Fruit fly (Drosophila melanogaster) whole organism, embryonic: Measurements from ENCODE around the gene UQCR-6.4L.

Experiments used
- Asciz ChIP-seq: fragments of 200-800 bp; sonication (Bioruptor generic); optimal IDR thresholded peaks from 2 replicates; lab custom pipeline; 2017; ENCODE audit warnings: missing biosample characterization, mild to moderate bottlenecking, missing genetic modification characterization, missing genetic modification reagents
- CG13424 ChIP-seq: fragments of 200-800 bp; sonication (Bioruptor generic); optimal IDR thresholded peaks from 2 replicates; lab custom pipeline; 2019; ENCODE audit warnings: missing biosample characterization, mild to moderate bottlenecking, missing genetic modification characterization, moderate library complexity
- CG14710 ChIP-seq: fragments of 200-800 bp; sonication (Bioruptor generic); optimal IDR thresholded peaks from 3 replicates; lab custom pipeline; 2019; ENCODE audit warnings: missing biosample characterization, mild to moderate bottlenecking, missing genetic modification characterization, moderate library complexity
- CG1529 ChIP-seq: fragments of 200-800 bp; sonication (Bioruptor generic); optimal IDR thresholded peaks from 3 replicates; lab custom pipeline; 2018; ENCODE audit warnings: missing biosample characterization, missing genetic modification characterization
- CG15514 ChIP-seq: fragments of 200-800 bp; sonication (Bioruptor generic); optimal IDR thresholded peaks from 3 replicates; lab custom pipeline; 2017; ENCODE audit warnings: missing biosample characterization, missing genetic modification characterization, mild to moderate bottlenecking, moderate library complexity, missing genetic modification reagents
- CG17385 ChIP-seq: fragments of 200-800 bp; sonication (Bioruptor generic); optimal IDR thresholded peaks from 3 replicates; lab custom pipeline; 2018; ENCODE audit warnings: missing biosample characterization, mild to moderate bottlenecking, missing genetic modification characterization
- CG18262 ChIP-seq: fragments of 200-800 bp; optimal IDR thresholded peaks from 3 replicates; lab custom pipeline; 2019; ENCODE audit warnings: missing biosample characterization, mild to moderate bottlenecking, missing genetic modification characterization, moderate library complexity
- CG18764 ChIP-seq: fragments of 200-800 bp; sonication (Bioruptor generic); optimal IDR thresholded peaks from 3 replicates; lab custom pipeline; 2016; ENCODE audit warnings: missing biosample characterization, missing genetic modification characterization
- CG2678 ChIP-seq: fragments of 200-800 bp; sonication (Bioruptor generic); optimal IDR thresholded peaks from 3 replicates; lab custom pipeline; 2019; ENCODE audit warnings: missing biosample characterization, mild to moderate bottlenecking, missing genetic modification characterization, moderate library complexity
- CG2712 ChIP-seq: fragments of 200-800 bp; optimal IDR thresholded peaks from 3 replicates; lab custom pipeline; 2019; ENCODE audit warnings: missing biosample characterization, mild to moderate bottlenecking, missing genetic modification characterization, moderate library complexity
- CG30403 ChIP-seq: fragments of 200-800 bp; sonication (Bioruptor generic); optimal IDR thresholded peaks from 3 replicates; lab custom pipeline; 2016; ENCODE audit warnings: missing biosample characterization, missing genetic modification characterization
- CG4282 ChIP-seq: fragments of 200-800 bp; sonication (Bioruptor generic); optimal IDR thresholded peaks from 2 replicates; lab custom pipeline; 2016; ENCODE audit warnings: missing biosample characterization, missing genetic modification characterization
- CG5180 ChIP-seq: fragments of 200-800 bp; sonication (Bioruptor generic); optimal IDR thresholded peaks from 3 replicates; lab custom pipeline; 2017; ENCODE audit warnings: missing biosample characterization, missing genetic modification characterization, mild to moderate bottlenecking, moderate library complexity, missing genetic modification reagents
- CG7271 ChIP-seq: fragments of 200-800 bp; sonication (Bioruptor generic); optimal IDR thresholded peaks from 2 replicates; lab custom pipeline; 2018; ENCODE audit warnings: missing biosample characterization, mild to moderate bottlenecking, missing genetic modification characterization, moderate library complexity
- CG7357 ChIP-seq: fragments of 200-800 bp; sonication (Bioruptor generic); IDR thresholded peaks from 3 replicates; pipeline ENCODE4 v1.3.6; 2022; ENCODE audit warnings: missing biosample characterization, missing genetic modification characterization
- CG8924 ChIP-seq: fragments of 200-800 bp; optimal IDR thresholded peaks from 3 replicates; lab custom pipeline; 2019; ENCODE audit warnings: missing biosample characterization, mild to moderate bottlenecking, missing genetic modification characterization, moderate library complexity
- CG8944 ChIP-seq: fragments of 200-800 bp; sonication (Bioruptor generic); optimal IDR thresholded peaks from 3 replicates; lab custom pipeline; 2016; ENCODE audit warnings: missing biosample characterization, missing genetic modification characterization
- Drgx ChIP-seq: fragments of 200-800 bp; sonication (Bioruptor generic); IDR thresholded peaks from 2 replicates; pipeline ENCODE4 v1.3.6; 2022; ENCODE audit warnings: missing biosample characterization, missing genetic modification characterization
- Gsc ChIP-seq: fragments of 200-800 bp; sonication (Bioruptor generic); IDR thresholded peaks from 2 replicates; pipeline ENCODE4 v1.3.6; 2022; ENCODE audit warnings: missing biosample characterization, missing genetic modification characterization
- H15 ChIP-seq: fragments of 200-800 bp; sonication (Bioruptor generic); IDR thresholded peaks from 3 replicates; pipeline ENCODE4 v1.3.6; 2022; ENCODE audit warnings: missing biosample characterization, missing genetic modification characterization
- Hand ChIP-seq: fragments of 200-800 bp; sonication (Bioruptor generic); optimal IDR thresholded peaks from 2 replicates; lab custom pipeline; 2017; ENCODE audit warnings: mild to moderate bottlenecking, missing biosample characterization, missing genetic modification reagents, missing genetic modification characterization
- Hmx ChIP-seq: fragments of 200-800 bp; sonication (Bioruptor generic); optimal IDR thresholded peaks from 2 replicates; lab custom pipeline; 2016; ENCODE audit warnings: missing biosample characterization, missing genetic modification characterization
- Hr3 ChIP-seq: fragments of 200-800 bp; sonication (Bioruptor generic); optimal IDR thresholded peaks from 3 replicates; lab custom pipeline; 2016; ENCODE audit warnings: missing biosample characterization, missing genetic modification characterization
- Hsf ChIP-seq: fragments of 200-800 bp; sonication (Bioruptor generic); optimal IDR thresholded peaks from 3 replicates; lab custom pipeline; 2016; ENCODE audit warnings: missing biosample characterization, missing genetic modification characterization
- Mad ChIP-seq: fragments of 200-800 bp; sonication (Bioruptor generic); optimal IDR thresholded peaks from 2 replicates; lab custom pipeline; 2016; ENCODE audit warnings: missing biosample characterization, missing genetic modification characterization
- Oli ChIP-seq: fragments of 200-800 bp; sonication (Bioruptor generic); optimal IDR thresholded peaks from 2 replicates; lab custom pipeline; 2018; ENCODE audit warnings: missing biosample characterization, mild to moderate bottlenecking, missing genetic modification characterization, moderate library complexity
- Opbp ChIP-seq: fragments of 200-800 bp; sonication (Bioruptor generic); IDR thresholded peaks from 3 replicates; pipeline ENCODE4 v1.3.6; 2022; ENCODE audit warnings: missing biosample characterization, missing genetic modification characterization; ENCODE audit not compliant: partially characterized antibody
- Spps ChIP-seq: fragments of 200-800 bp; sonication (Bioruptor generic); optimal IDR thresholded peaks from 2 replicates; lab custom pipeline; 2018; ENCODE audit warnings: missing biosample characterization, mild to moderate bottlenecking, missing genetic modification characterization
- Xrp1 ChIP-seq: fragments of 200-800 bp; sonication (Bioruptor generic); IDR thresholded peaks from 2 replicates; pipeline ENCODE4 v1.3.6; 2022; ENCODE audit warnings: missing biosample characterization, missing genetic modification characterization
- ac ChIP-seq: fragments of 200-800 bp; sonication (Bioruptor generic); optimal IDR thresholded peaks from 3 replicates; lab custom pipeline; 2017; ENCODE audit warnings: missing biosample characterization, mild to moderate bottlenecking, missing genetic modification characterization
- bcd ChIP-seq: fragments of 200-800 bp; sonication (Bioruptor generic); optimal IDR thresholded peaks from 2 replicates; lab custom pipeline; 2017; ENCODE audit warnings: missing biosample characterization, mild to moderate bottlenecking, missing genetic modification characterization
- caup ChIP-seq: fragments of 200-800 bp; sonication (Bioruptor generic); optimal IDR thresholded peaks from 3 replicates; lab custom pipeline; 2017; ENCODE audit warnings: missing biosample characterization, mild to moderate bottlenecking, missing genetic modification characterization, moderate library complexity; ENCODE audit not compliant: severe bottlenecking
- emc ChIP-seq: fragments of 200-800 bp; sonication (Bioruptor generic); optimal IDR thresholded peaks from 2 replicates; lab custom pipeline; 2016; ENCODE audit warnings: missing biosample characterization, missing genetic modification characterization
- en ChIP-seq: fragments of 200-800 bp; sonication (Bioruptor generic); optimal IDR thresholded peaks from 2 replicates; lab custom pipeline; 2016; ENCODE audit warnings: missing biosample characterization, missing genetic modification characterization
- fd64A ChIP-seq: fragments of 200-800 bp; sonication (Bioruptor generic); optimal IDR thresholded peaks from 3 replicates; lab custom pipeline; 2018; ENCODE audit warnings: missing biosample characterization, mild to moderate bottlenecking, missing genetic modification characterization
- gfzf ChIP-seq: fragments of 200-800 bp; sonication (Bioruptor generic); optimal IDR thresholded peaks from 2 replicates; lab custom pipeline; 2016; ENCODE audit warnings: missing biosample characterization, mild to moderate bottlenecking, missing genetic modification characterization, moderate library complexity
- insv ChIP-seq, 2 experiments: fragments of 200-800 bp; sonication (Bioruptor generic); optimal IDR thresholded peaks; 3 replicates each; lab custom pipeline; 2016 to 2018; ENCODE audit warnings: missing biosample characterization in 2 of 2, missing genetic modification characterization in 2 of 2
- mirr ChIP-seq: fragments of 200-800 bp; sonication (Bioruptor generic); optimal IDR thresholded peaks from 3 replicates; lab custom pipeline; 2018; ENCODE audit warnings: missing biosample characterization, mild to moderate bottlenecking, missing genetic modification characterization
- odd ChIP-seq: fragments of 200-800 bp; sonication (Bioruptor generic); optimal IDR thresholded peaks from 2 replicates; lab custom pipeline; 2017; ENCODE audit warnings: missing biosample characterization, mild to moderate bottlenecking, missing genetic modification characterization
- onecut ChIP-seq: fragments of 200-800 bp; sonication (Bioruptor generic); IDR thresholded peaks from 2 replicates; pipeline ENCODE4 v1.3.6; 2022; ENCODE audit warnings: missing biosample characterization, missing genetic modification characterization
- pb ChIP-seq: fragments of 200-800 bp; sonication (Bioruptor generic); optimal IDR thresholded peaks from 3 replicates; lab custom pipeline; 2016; ENCODE audit warnings: missing biosample characterization, missing genetic modification characterization
- pfk ChIP-seq: fragments of 200-800 bp; sonication (Bioruptor generic); optimal IDR thresholded peaks from 2 replicates; lab custom pipeline; 2018; ENCODE audit warnings: missing biosample characterization, mild to moderate bottlenecking, missing genetic modification characterization, moderate library complexity
- phol ChIP-seq: fragments of 200-800 bp; sonication (Bioruptor generic); optimal IDR thresholded peaks from 3 replicates; lab custom pipeline; 2018; ENCODE audit warnings: missing biosample characterization, mild to moderate bottlenecking, missing genetic modification characterization, moderate library complexity
- prd ChIP-seq, 3 experiments: fragments of >200 bp in 2 of 3; fragments of 200-800 bp in 1 of 3; sonication (Bioruptor generic) in 1 of 3; optimal IDR thresholded peaks in 2 of 3; IDR thresholded peaks in 1 of 3; 2 replicates in 2 of 3; 3 replicates in 1 of 3; pipeline versions ENCODE4 v1.3.6 to Lab custom; 2017 to 2022; ENCODE audit warnings: missing biosample characterization in 1 of 3, missing genetic modification characterization in 1 of 3
- sens-2 ChIP-seq: fragments of 200-800 bp; sonication (Bioruptor generic); IDR thresholded peaks from 2 replicates; pipeline ENCODE4 v1.3.6; 2022; ENCODE audit warnings: missing biosample characterization, missing genetic modification characterization
- slbo ChIP-seq: fragments of 200-800 bp; sonication (Bioruptor generic); IDR thresholded peaks from 2 replicates; pipeline ENCODE4 v1.3.6; 2022; ENCODE audit warnings: missing biosample characterization, missing genetic modification characterization
- sqz ChIP-seq: fragments of 200-800 bp; sonication (Bioruptor generic); optimal IDR thresholded peaks from 3 replicates; lab custom pipeline; 2018; ENCODE audit warnings: missing biosample characterization, mild to moderate bottlenecking, missing genetic modification characterization
- tgo ChIP-seq: fragments of 200-800 bp; sonication (Bioruptor generic); IDR thresholded peaks from 3 replicates; pipeline ENCODE4 v1.3.6; 2022; ENCODE audit warnings: missing biosample characterization, missing genetic modification characterization
- vnd ChIP-seq: fragments of 200-800 bp; sonication (Bioruptor generic); IDR thresholded peaks from 3 replicates; pipeline ENCODE4 v1.3.6; 2022; ENCODE audit warnings: missing biosample characterization, missing genetic modification characterization; ENCODE audit not compliant: partially characterized antibody
- zen ChIP-seq: fragments of 200-800 bp; sonication (Bioruptor generic); optimal IDR thresholded peaks from 3 replicates; lab custom pipeline; 2018; ENCODE audit warnings: missing biosample characterization, mild to moderate bottlenecking, missing genetic modification characterization, moderate library complexity

UQCR-6.4L gene

dm6 chr3L:16581201-16581705 lies 14.7 kb downstream of the UQCR-6.4L start, which contains the start of gene Smn (continued):
- no peak for TF ChIP-seq Asciz
- TF ChIP-seq prd (optimal IDR thresholded peaks at IDR 0.05; lab: Kevin White, UChicago), result no peak
- 0 out of 3 replicates have a peak, but pooled peaks have one; percentile 13 for TF ChIP-seq prd (GFP tag; IDR thresholded peaks at IDR 0.05; lab: Robert Waterston, UW)
- peak; percentile 28 for TF ChIP-seq zen (tag; lab: Kevin White, UChicago)
- TF ChIP-seq CG7357 (GFP tag; lab: Robert Waterston, UW), result no peak
- TF ChIP-seq CG8944 (GFP tag; lab: Kevin White, UChicago), result peak; percentile 22
- no peak for TF ChIP-seq caup (GFP tag; lab: Kevin White, UChicago)
- TF ChIP-seq CG5180, result no peak
- TF ChIP-seq pb, result no peak
- peak; percentile 80 for TF ChIP-seq vnd (GFP tag; lab: Robert Waterston, UW)
- no peak for TF ChIP-seq Gsc
- TF ChIP-seq pfk (GFP tag; lab: Kevin White, UChicago), result no peak
- peak; percentile 13; the same call in 1 of the 2 replicates for TF ChIP-seq Drgx
- peak; percentile 22 for TF ChIP-seq gfzf (GFP tag; lab: Kevin White, UChicago)
- no peak for TF ChIP-seq Hmx
- peak; percentile 59 for TF ChIP-seq phol
- TF ChIP-seq CG17385, result peak; percentile 58
- peak; percentile 10 for TF ChIP-seq CG18764 (GFP tag; lab: Kevin White, UChicago)
- TF ChIP-seq CG18262, result peak; percentile 36
- TF ChIP-seq CG2678 (tag; lab: Kevin White, UChicago), result peak; percentile 59
- TF ChIP-seq sqz (GFP tag; lab: Kevin White, UChicago), result no peak
- peak; percentile 52 for TF ChIP-seq Hr3
- TF ChIP-seq Xrp1 (GFP tag; lab: Robert Waterston, UW), result no peak
- TF ChIP-seq CG13424, result peak; percentile 49
- no peak for TF ChIP-seq emc (GFP tag; lab: Kevin White, UChicago)
- TF ChIP-seq Hsf (GFP tag; lab: Kevin White, UChicago), result peak; percentile 46
- TF ChIP-seq CG8924 (tag; lab: Kevin White, UChicago), result peak; percentile 58
- TF ChIP-seq sens-2, result no peak
- no peak for TF ChIP-seq odd (GFP tag; lab: Kevin White, UChicago)
- TF ChIP-seq CG15514 (GFP tag; lab: Kevin White, UChicago), result peak; percentile 57
- no peak for TF ChIP-seq onecut (GFP tag; lab: Robert Waterston, UW)
- TF ChIP-seq bcd, result no peak
- TF ChIP-seq Spps, result no peak
- TF ChIP-seq CG4282, result no peak
- TF ChIP-seq CG30403, result peak; percentile 72
- no peak for TF ChIP-seq insv (GFP tag; optimal IDR thresholded peaks at IDR 0.05; lab: Kevin White, UChicago)
- no peak for TF ChIP-seq CG7271 (tag; lab: Kevin White, UChicago)
- TF ChIP-seq ac, result no peak
- peak; percentile 78; the same call in 2 of the 3 replicates for TF ChIP-seq Opbp (GFP tag; lab: Robert Waterston, UW)
- no peak for TF ChIP-seq mirr
- TF ChIP-seq tgo (GFP tag; lab: Robert Waterston, UW), result no peak
- TF ChIP-seq slbo (GFP tag; lab: Robert Waterston, UW), result peak; percentile 55
- TF ChIP-seq H15 (GFP tag; lab: Robert Waterston, UW), result no peak
- TF ChIP-seq CG1529, result no peak
- TF ChIP-seq CG14710 (tag; lab: Kevin White, UChicago), result peak; percentile 68
- TF ChIP-seq Mad (GFP tag; lab: Kevin White, UChicago), result no peak
- TF ChIP-seq Oli (tag; lab: Kevin White, UChicago), result no peak
- TF ChIP-seq fd64A (GFP tag; lab: Kevin White, UChicago), result no peak
- TF ChIP-seq en, result peak; percentile 9
- peak; percentile 50 for TF ChIP-seq CG2712 (tag; lab: Kevin White, UChicago)
- TF ChIP-seq Hand (GFP tag; lab: Kevin White, UChicago), result no peak
